Worm (Caenorhabditis elegans) whole organism, L1 larva: ENCODE results near the gene tsct-1.

ENCODE experiments used
- ama-1 ChIP-seq: fragments of 150-350 bp; optimal IDR thresholded peaks from 2 replicates; lab custom pipeline; 2014
- ceh-82 ChIP-seq, 3 experiments: fragments of 150-350 bp in 1 of 3; sonication (generic microtip) in 2 of 3; optimal IDR thresholded peaks; 2 replicates each; lab custom pipeline; 2014 to 2017; ENCODE audit warnings: missing biosample characterization in 3 of 3, missing genetic modification characterization in 3 of 3
- fkh-10 ChIP-seq: sonication (generic microtip); optimal IDR thresholded peaks from 2 replicates; lab custom pipeline; 2017; ENCODE audit warnings: missing biosample characterization, missing genetic modification reagents, missing genetic modification characterization
- fkh-4 ChIP-seq: sonication (generic microtip); optimal IDR thresholded peaks from 2 replicates; lab custom pipeline; 2016; ENCODE audit warnings: missing compliant biosample characterization, missing genetic modification characterization, borderline replicate concordance
- isw-1 ChIP-seq: fragments of 200-800 bp; sonication (Bioruptor generic); IDR thresholded peaks from 2 replicates; pipeline ENCODE4 v1.3.6; 2022; ENCODE audit warnings: missing genetic modification characterization, missing compliant biosample characterization
- nhr-76 ChIP-seq: sonication (generic microtip); optimal IDR thresholded peaks from 2 replicates; lab custom pipeline; 2017; ENCODE audit warnings: missing biosample characterization, missing genetic modification characterization
- nhr-77 ChIP-seq: fragments of 150-350 bp; optimal IDR thresholded peaks from 2 replicates; lab custom pipeline; 2014; ENCODE audit warnings: missing biosample characterization, missing genetic modification characterization
- skn-1 ChIP-seq: fragments of 150-350 bp; optimal IDR thresholded peaks from 2 replicates; lab custom pipeline; 2014; ENCODE audit warnings: missing biosample characterization, missing genetic modification characterization
- snpc-4 ChIP-seq: fragments of 150-350 bp; optimal IDR thresholded peaks from 2 replicates; lab custom pipeline; 2014; ENCODE audit warnings: missing biosample characterization, missing genetic modification characterization
- unc-62 ChIP-seq: fragments of 150-350 bp; optimal IDR thresholded peaks from 2 replicates; lab custom pipeline; 2014; ENCODE audit warnings: missing biosample characterization, missing genetic modification reagents, missing genetic modification characterization
- ztf-4 ChIP-seq: fragments of 150-350 bp; optimal IDR thresholded peaks from 2 replicates; lab custom pipeline; 2014; ENCODE audit warnings: missing biosample characterization, missing genetic modification characterization

DNA sequence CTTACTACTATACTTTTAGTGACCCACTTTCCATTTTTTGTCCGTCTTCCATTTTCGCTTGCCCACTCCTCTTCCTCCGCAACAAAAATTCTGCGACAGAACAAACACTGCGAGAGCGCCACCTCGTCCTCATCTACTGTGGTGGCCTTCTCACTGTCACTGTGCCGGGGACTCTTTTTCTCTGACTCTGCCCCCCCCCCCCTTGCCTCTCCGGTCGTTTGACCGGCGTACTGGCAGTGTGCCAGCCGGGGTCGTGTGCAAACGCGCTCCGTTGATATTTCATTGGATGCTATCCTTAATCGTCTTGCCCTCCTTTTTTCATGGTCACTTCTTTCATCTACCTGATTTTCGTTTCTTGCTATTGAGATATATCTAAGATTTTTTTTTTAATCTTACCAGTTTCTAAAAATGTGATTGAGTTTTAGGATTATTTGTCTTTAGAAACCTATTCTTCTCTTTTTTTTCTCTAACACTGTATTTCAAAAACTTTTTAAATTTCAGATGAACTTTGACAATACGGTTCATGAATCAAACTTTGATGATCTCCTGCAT, 46.6 kb downstream of the tsct-1 start, which contains the start of gene atf-6:
- peak; percentile 73 for TF ChIP-seq fkh-10 (GFP tag; lab: Kevin White, UChicago)
- peak; percentile 67 for TF ChIP-seq isw-1 (GFP tag; lab: Robert Waterston, UW)
- TF ChIP-seq skn-1 (tag; lab: Kevin White, UChicago) = peak; percentile 91
- no peak for TF ChIP-seq unc-62 (GFP tag; lab: Kevin White, UChicago)
- peak; percentile 71 for TF ChIP-seq nhr-77
- TF ChIP-seq snpc-4 (tag; lab: Kevin White, UChicago) = peak; percentile 66
- no peak for TF ChIP-seq ztf-4 (tag; lab: Kevin White, UChicago)
- TF ChIP-seq nhr-76 (tag; lab: Kevin White, UChicago) = no peak
- no peak for TF ChIP-seq ama-1 (lab: Kevin White, UChicago)
- TF ChIP-seq ceh-82 (tag; optimal IDR thresholded peaks at IDR 0.05; lab: Kevin White, UChicago) = peak; percentile 55 to 93 (median 56)
- TF ChIP-seq fkh-4 (tag; lab: Kevin White, UChicago) = no peak
